Fruit fly (Drosophila melanogaster) whole organism, prepupa: ENCODE results near the gene Fdh.

Experiments used
- CG10631 ChIP-seq: fragments of 200-800 bp; sonication (Bioruptor generic); optimal IDR thresholded peaks from 2 replicates; lab custom pipeline; 2016; ENCODE audit warnings: missing biosample characterization, missing genetic modification characterization
- CG11294 ChIP-seq: fragments of 200-800 bp; sonication (Bioruptor generic); IDR thresholded peaks from 2 replicates; pipeline ENCODE4 v1.3.6; 2022; ENCODE audit warnings: missing biosample characterization, missing genetic modification characterization
- CG11762 ChIP-seq: fragments of 200-800 bp; sonication (Bioruptor generic); optimal IDR thresholded peaks from 3 replicates; lab custom pipeline; 2016; ENCODE audit warnings: missing biosample characterization, missing genetic modification characterization; ENCODE audit not compliant: insufficient read depth
- CG11902 ChIP-seq: fragments of 200-800 bp; sonication (Bioruptor generic); optimal IDR thresholded peaks from 3 replicates; lab custom pipeline; 2016; ENCODE audit warnings: missing biosample characterization, missing genetic modification characterization
- CG15336 ChIP-seq: fragments of 200-800 bp; sonication (Bioruptor generic); IDR thresholded peaks from 2 replicates; pipeline ENCODE4 v1.3.6; 2022; ENCODE audit warnings: missing biosample characterization, missing genetic modification characterization
- CG1621 ChIP-seq: fragments of 200-800 bp; sonication (Bioruptor generic); optimal IDR thresholded peaks from 3 replicates; lab custom pipeline; 2018; ENCODE audit warnings: missing biosample characterization, mild to moderate bottlenecking, missing genetic modification characterization
- CG3032 ChIP-seq: fragments of 200-800 bp; optimal IDR thresholded peaks from 2 replicates; lab custom pipeline; 2019; ENCODE audit warnings: missing biosample characterization, mild to moderate bottlenecking, missing genetic modification characterization, moderate library complexity
- CG32006 ChIP-seq: fragments of 200-800 bp; sonication (Bioruptor generic); optimal IDR thresholded peaks from 3 replicates; lab custom pipeline; 2017; ENCODE audit warnings: missing biosample characterization, mild to moderate bottlenecking, missing genetic modification characterization
- CG3919 ChIP-seq: fragments of 200-800 bp; sonication (Bioruptor generic); optimal IDR thresholded peaks from 3 replicates; lab custom pipeline; 2016; ENCODE audit warnings: missing biosample characterization, missing genetic modification characterization
- CG6163 ChIP-seq: fragments of 200-800 bp; sonication (Bioruptor generic); IDR thresholded peaks from 3 replicates; pipeline ENCODE4 v1.3.6; 2022; ENCODE audit warnings: missing biosample characterization, missing genetic modification characterization
- CG6276 ChIP-seq: fragments of 200-800 bp; sonication (Bioruptor generic); optimal IDR thresholded peaks from 2 replicates; lab custom pipeline; 2017; ENCODE audit warnings: missing biosample characterization, mild to moderate bottlenecking, missing genetic modification characterization
- CG6792 ChIP-seq: fragments of 200-800 bp; sonication (Bioruptor generic); optimal IDR thresholded peaks from 3 replicates; lab custom pipeline; 2016; ENCODE audit warnings: missing biosample characterization, missing genetic modification characterization
- CG6854 ChIP-seq: fragments of 200-800 bp; sonication (Bioruptor generic); optimal IDR thresholded peaks from 2 replicates; lab custom pipeline; 2017; ENCODE audit warnings: missing biosample characterization, mild to moderate bottlenecking, missing genetic modification characterization
- CG7368 ChIP-seq: fragments of 200-800 bp; sonication (Bioruptor generic); optimal IDR thresholded peaks from 3 replicates; lab custom pipeline; 2016; ENCODE audit warnings: missing biosample characterization, missing genetic modification characterization
- CG8319 ChIP-seq: fragments of 200-800 bp; sonication (Bioruptor generic); optimal IDR thresholded peaks from 3 replicates; lab custom pipeline; 2016; ENCODE audit warnings: missing biosample characterization, missing genetic modification characterization
- CG8632 ChIP-seq: fragments of 200-800 bp; sonication (Bioruptor generic); optimal IDR thresholded peaks from 3 replicates; lab custom pipeline; 2016; ENCODE audit warnings: missing biosample characterization, missing genetic modification characterization
- Eip93F ChIP-seq: fragments of 200-800 bp; sonication (Bioruptor generic); optimal IDR thresholded peaks from 2 replicates; lab custom pipeline; 2016; ENCODE audit warnings: missing biosample characterization, mild to moderate bottlenecking, missing genetic modification characterization
- Ets21C ChIP-seq: fragments of 200-800 bp; sonication (Bioruptor generic); optimal IDR thresholded peaks from 3 replicates; lab custom pipeline; 2016; ENCODE audit warnings: missing biosample characterization, missing genetic modification characterization
- Ets96B ChIP-seq: fragments of 200-800 bp; optimal IDR thresholded peaks from 2 replicates; lab custom pipeline; 2019; ENCODE audit warnings: missing biosample characterization, mild to moderate bottlenecking, missing genetic modification characterization, moderate library complexity
- Gug ChIP-seq: fragments of 200-800 bp; sonication (Bioruptor generic); IDR thresholded peaks from 2 replicates; pipeline ENCODE4 v1.3.6; 2022; ENCODE audit warnings: missing biosample characterization, missing genetic modification characterization
- Hr39 ChIP-seq: fragments of 200-800 bp; sonication (Bioruptor generic); optimal IDR thresholded peaks from 2 replicates; lab custom pipeline; 2016; ENCODE audit warnings: missing biosample characterization, missing genetic modification characterization
- Hr4 ChIP-seq: fragments of 200-800 bp; sonication (Bioruptor generic); optimal IDR thresholded peaks from 3 replicates; lab custom pipeline; 2016; ENCODE audit warnings: missing biosample characterization, missing genetic modification characterization
- Lpt ChIP-seq: fragments of 200-800 bp; sonication (Bioruptor generic); optimal IDR thresholded peaks from 3 replicates; lab custom pipeline; 2016; ENCODE audit warnings: missing biosample characterization, missing genetic modification characterization
- Smox ChIP-seq: fragments of 200-800 bp; sonication (Bioruptor generic); optimal IDR thresholded peaks from 3 replicates; lab custom pipeline; 2016; ENCODE audit warnings: missing biosample characterization, missing genetic modification characterization
- Sox102F ChIP-seq: fragments of 200-800 bp; sonication (Bioruptor generic); optimal IDR thresholded peaks from 2 replicates; lab custom pipeline; 2016; ENCODE audit warnings: missing biosample characterization, mild to moderate bottlenecking, missing genetic modification characterization
- Sox14 ChIP-seq: fragments of 200-800 bp; sonication (Bioruptor generic); optimal IDR thresholded peaks from 3 replicates; lab custom pipeline; 2016; ENCODE audit warnings: missing biosample characterization, missing genetic modification characterization
- achi ChIP-seq: fragments of 200-800 bp; sonication (Bioruptor generic); optimal IDR thresholded peaks from 3 replicates; lab custom pipeline; 2016; ENCODE audit warnings: missing biosample characterization, missing genetic modification characterization
- acj6 ChIP-seq: fragments of 200-800 bp; sonication (Bioruptor generic); optimal IDR thresholded peaks from 3 replicates; lab custom pipeline; 2016; ENCODE audit warnings: missing biosample characterization, missing genetic modification characterization
- cyc ChIP-seq: fragments of 200-800 bp; sonication (Bioruptor generic); optimal IDR thresholded peaks from 3 replicates; lab custom pipeline; 2016; ENCODE audit warnings: missing biosample characterization, missing genetic modification characterization
- dac ChIP-seq: fragments of 200-800 bp; sonication (Bioruptor generic); optimal IDR thresholded peaks from 2 replicates; lab custom pipeline; 2017; ENCODE audit warnings: missing biosample characterization, mild to moderate bottlenecking, missing genetic modification characterization
- eg ChIP-seq: fragments of 200-800 bp; sonication (Bioruptor generic); IDR thresholded peaks from 3 replicates; pipeline ENCODE4 v1.3.6; 2022; ENCODE audit warnings: missing biosample characterization, missing genetic modification characterization
- esn ChIP-seq: fragments of 200-800 bp; sonication (Bioruptor generic); optimal IDR thresholded peaks from 2 replicates; lab custom pipeline; 2016; ENCODE audit warnings: missing biosample characterization, mild to moderate bottlenecking, missing genetic modification characterization, moderate library complexity
- fd59A ChIP-seq: fragments of 200-800 bp; sonication (Bioruptor generic); optimal IDR thresholded peaks from 2 replicates; lab custom pipeline; 2017; ENCODE audit warnings: missing biosample characterization, mild to moderate bottlenecking, missing genetic modification characterization, missing genetic modification reagents
- fd85E ChIP-seq: fragments of 200-800 bp; sonication (Bioruptor generic); optimal IDR thresholded peaks from 3 replicates; lab custom pipeline; 2016; ENCODE audit warnings: missing biosample characterization, missing genetic modification characterization
- fkh ChIP-seq: fragments of 200-800 bp; sonication (Bioruptor generic); optimal IDR thresholded peaks from 3 replicates; lab custom pipeline; 2017; ENCODE audit warnings: missing biosample characterization, mild to moderate bottlenecking, missing genetic modification characterization, moderate library complexity
- lz ChIP-seq: fragments of 200-800 bp; sonication (Bioruptor generic); optimal IDR thresholded peaks from 3 replicates; lab custom pipeline; 2016; ENCODE audit warnings: missing biosample characterization, missing genetic modification characterization
- net ChIP-seq: fragments of 200-800 bp; sonication (Bioruptor generic); optimal IDR thresholded peaks from 3 replicates; lab custom pipeline; 2016; ENCODE audit warnings: missing biosample characterization, missing genetic modification characterization
- pdm3 ChIP-seq: fragments of 200-800 bp; sonication (Bioruptor generic); optimal IDR thresholded peaks from 3 replicates; lab custom pipeline; 2016; ENCODE audit warnings: missing biosample characterization, missing genetic modification characterization
- salr ChIP-seq, 2 experiments: fragments of 200-800 bp; sonication (Bioruptor generic); optimal IDR thresholded peaks; 3 replicates each; lab custom pipeline; 2016 to 2018; ENCODE audit warnings: missing biosample characterization in 2 of 2, missing genetic modification characterization in 2 of 2, mild to moderate bottlenecking in 1 of 2
- spab ChIP-seq: fragments of 200-800 bp; sonication (Bioruptor generic); optimal IDR thresholded peaks from 2 replicates; lab custom pipeline; 2017; ENCODE audit warnings: missing biosample characterization, mild to moderate bottlenecking, missing genetic modification characterization, missing genetic modification reagents
- ss ChIP-seq, 2 experiments: fragments of 200-800 bp; sonication (Bioruptor generic); optimal IDR thresholded peaks; 2 replicates in 1 of 2; 3 replicates in 1 of 2; lab custom pipeline; 2017 to 2018; ENCODE audit warnings: mild to moderate bottlenecking in 2 of 2, missing biosample characterization in 2 of 2, missing genetic modification characterization in 2 of 2, moderate library complexity in 1 of 2
- svp ChIP-seq: fragments of 200-800 bp; sonication (Bioruptor generic); peaks from one replicate; lab custom pipeline; 2016; ENCODE audit warnings: missing biosample characterization, missing genetic modification characterization
- topi ChIP-seq: fragments of 200-800 bp; sonication (Bioruptor generic); optimal IDR thresholded peaks from 3 replicates; lab custom pipeline; 2016; ENCODE audit warnings: missing biosample characterization, missing genetic modification characterization

Fdh gene

dm6 chr3R:10888633-10889519 is 16.7 kb upstream of the Fdh start (continued):
- TF ChIP-seq spab (GFP tag; lab: Kevin White, UChicago) = peak; percentile 81
- peak; percentile 77 for TF ChIP-seq CG6276 (GFP tag; lab: Kevin White, UChicago)
- peak; percentile 24 to 50 for TF ChIP-seq salr (GFP tag; optimal IDR thresholded peaks at IDR 0.05; lab: Kevin White, UChicago)
- peak; percentile 97 to 98 for TF ChIP-seq ss (GFP tag; optimal IDR thresholded peaks at IDR 0.05; lab: Kevin White, UChicago)
- no peak for TF ChIP-seq CG11294 (GFP tag; lab: Robert Waterston, UW)
- TF ChIP-seq CG11902 (GFP tag; lab: Kevin White, UChicago) = no peak
- no peak for TF ChIP-seq Eip93F (GFP tag; lab: Kevin White, UChicago)
- TF ChIP-seq CG6854 = peak; percentile 57
- no peak for TF ChIP-seq fkh
- peak; percentile 35 for TF ChIP-seq CG10631 (GFP tag; lab: Kevin White, UChicago)
- TF ChIP-seq Hr39 = peak; percentile 19
- TF ChIP-seq CG7368 (GFP tag; lab: Kevin White, UChicago) = peak; percentile 31
- TF ChIP-seq fd59A = no peak
- peak; percentile 80 for TF ChIP-seq CG6163 (GFP tag; lab: Robert Waterston, UW)
- peak; percentile 14 for TF ChIP-seq Sox102F (GFP tag; lab: Kevin White, UChicago)
- peak; percentile 77; the same call in 2 of the 3 replicates for TF ChIP-seq eg (GFP tag; lab: Robert Waterston, UW)
- TF ChIP-seq CG11762 (GFP tag; lab: Kevin White, UChicago) = peak; percentile 62
- peak; percentile 31 for TF ChIP-seq Lpt (GFP tag; lab: Kevin White, UChicago)
- no peak for TF ChIP-seq Ets21C (GFP tag; lab: Kevin White, UChicago)
- no peak for TF ChIP-seq dac (GFP tag; lab: Kevin White, UChicago)
- peak; percentile 63 for TF ChIP-seq CG1621 (tag; lab: Kevin White, UChicago)
- 0 out of 2 replicates have a peak, but pooled peaks have one; percentile 19 for TF ChIP-seq Gug (GFP tag; lab: Robert Waterston, UW)
- peak; percentile 9 for TF ChIP-seq Smox (GFP tag; lab: Kevin White, UChicago)
- TF ChIP-seq CG3919 (GFP tag; lab: Kevin White, UChicago) = peak; percentile 38
- TF ChIP-seq, all 60 proteins: peak for 42

- TF ChIP-seq svp = peak; percentile 52
- TF ChIP-seq Hr4 = no peak
- no peak for TF ChIP-seq CG3032 (tag; lab: Kevin White, UChicago)
- no peak for TF ChIP-seq fd85E (GFP tag; lab: Kevin White, UChicago)
- no peak for TF ChIP-seq esn (GFP tag; lab: Kevin White, UChicago)
These were observed 16.1 kb upstream of the Fdh start for dm6 chr3R:10888300-10888632.

DNA sequence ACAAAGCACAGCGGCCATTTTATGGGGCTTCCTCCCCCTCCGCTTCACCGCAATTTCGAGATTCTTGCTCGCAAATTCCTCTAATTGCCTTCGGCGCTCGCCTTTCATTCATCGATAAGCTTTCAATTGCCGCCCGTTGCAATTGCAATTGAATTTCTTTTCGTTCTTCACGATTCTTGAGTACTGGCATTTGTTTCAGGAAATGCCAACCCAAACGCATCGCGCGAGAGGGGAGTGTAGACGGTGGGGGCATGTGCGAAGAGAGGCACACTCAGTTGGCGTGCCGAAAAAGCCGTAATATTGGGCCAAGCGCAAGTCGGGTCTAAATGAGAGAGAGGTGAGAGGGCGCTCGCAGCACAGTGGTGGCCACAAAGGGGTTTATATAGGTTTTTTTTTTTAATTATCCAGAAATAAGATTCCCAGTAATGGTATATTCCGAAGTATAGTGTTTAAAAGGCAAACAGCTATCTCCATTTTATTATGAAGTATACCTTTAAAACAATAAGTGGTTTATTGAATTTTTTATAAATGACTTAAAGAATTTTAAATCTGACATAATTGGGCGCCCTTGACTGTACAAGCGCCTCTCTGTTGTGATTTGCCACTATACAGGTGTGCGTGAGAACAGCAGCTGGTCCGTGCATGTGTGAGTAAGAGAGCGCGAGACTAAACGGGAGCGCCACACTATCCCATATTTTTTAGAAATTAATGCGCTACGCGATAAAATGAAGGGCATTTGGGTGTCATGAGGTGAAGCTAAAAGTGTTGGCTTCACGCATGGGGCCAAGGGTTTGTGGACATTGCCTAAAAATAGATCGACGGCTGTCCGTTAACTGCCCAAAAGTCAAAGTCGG is 14.5 kb upstream of the Fdh start:
- TF ChIP-seq net (GFP tag; lab: Kevin White, UChicago) = peak; percentile 93
- TF ChIP-seq acj6 (GFP tag; lab: Kevin White, UChicago) = peak; percentile 89
- peak; percentile 93 for TF ChIP-seq topi
- TF ChIP-seq CG15336 (GFP tag; lab: Robert Waterston, UW) = peak; percentile 95
- peak; percentile 77 for TF ChIP-seq CG8319 (GFP tag; lab: Kevin White, UChicago)
- TF ChIP-seq salr (GFP tag; optimal IDR thresholded peaks at IDR 0.05; lab: Kevin White, UChicago) = peak; percentile 45 to 79
- peak; percentile 85 for TF ChIP-seq Sox14
- peak; percentile 76 for TF ChIP-seq CG6854
- TF ChIP-seq achi = peak; percentile 90
- TF ChIP-seq CG8632 (GFP tag; lab: Kevin White, UChicago) = peak; percentile 88
- peak; percentile 95 for TF ChIP-seq lz (GFP tag; lab: Kevin White, UChicago)
- peak; percentile 86 for TF ChIP-seq CG11762 (GFP tag; lab: Kevin White, UChicago)
- TF ChIP-seq esn (GFP tag; lab: Kevin White, UChicago) = peak; percentile 94
- TF ChIP-seq CG3032 (tag; lab: Kevin White, UChicago) = peak; percentile 76
- TF ChIP-seq pdm3 (GFP tag; lab: Kevin White, UChicago) = peak; percentile 91
- TF ChIP-seq Ets96B (tag; lab: Kevin White, UChicago) = peak; percentile 81
- TF ChIP-seq Hr4 = peak; percentile 94
- peak; percentile 87 for TF ChIP-seq Lpt (GFP tag; lab: Kevin White, UChicago)
- TF ChIP-seq CG3919 (GFP tag; lab: Kevin White, UChicago) = peak; percentile 94
- peak; percentile 86 for TF ChIP-seq spab (GFP tag; lab: Kevin White, UChicago)
- TF ChIP-seq CG6792 = peak; percentile 93
- TF ChIP-seq cyc (GFP tag; lab: Kevin White, UChicago) = peak; percentile 91
- TF ChIP-seq CG32006 = peak; percentile 93
- peak; percentile 83 to 86 for TF ChIP-seq ss (GFP tag; optimal IDR thresholded peaks at IDR 0.05; lab: Kevin White, UChicago)
- peak; percentile 80 for TF ChIP-seq fd85E (GFP tag; lab: Kevin White, UChicago)
- TF ChIP-seq CG6163 (GFP tag; lab: Robert Waterston, UW) = peak; percentile 92
